Worm (Caenorhabditis elegans): Measurements from ENCODE around the gene nape-2.
A peak's percentile ranks its signal among the peaks of the same experiment; 100 is the strongest.

Gene nape-2

DNA sequence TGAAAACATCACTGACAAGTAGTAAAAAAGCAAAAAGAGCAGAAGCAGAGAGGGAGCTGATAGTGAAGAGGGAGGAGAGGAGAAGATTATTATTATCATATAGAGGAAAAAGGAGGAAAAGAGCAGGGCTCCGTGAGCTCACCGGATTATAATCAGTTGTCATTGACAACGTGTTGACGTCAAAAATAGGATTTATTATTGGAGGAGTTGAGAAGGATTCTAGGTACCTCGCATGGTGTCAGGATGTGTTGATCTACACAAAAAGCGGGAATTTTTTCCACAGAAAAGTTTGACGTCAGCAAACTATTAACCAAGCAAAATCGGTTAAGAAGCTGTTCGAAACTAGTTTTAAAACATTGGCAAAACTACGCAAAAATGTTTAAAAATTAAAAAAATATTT is 35.4 kb upstream of the nape-2 start (continued):
- TF ChIP-seq hlh-17 (GFP tag; optimal IDR thresholded peaks at IDR 0.05; ENCODE audit: borderline replicate concordance) (no peak), nhr-76 (tag; optimal IDR thresholded peaks at IDR 0.05) (no peak), lin-35 (GFP tag; optimal IDR thresholded peaks at IDR 0.05) (peak in 1 of 2 experiments; percentile 7), efl-1 (optimal IDR thresholded peaks at IDR 0.05) (no peak), efl-1 (GFP tag; optimal IDR thresholded peaks at IDR 0.05 in 1 of 2) (no peak), zip-4 (GFP tag; optimal IDR thresholded peaks at IDR 0.05) (no peak), hlh-4 (tag; optimal IDR thresholded peaks at IDR 0.05) (no peak), pax-3 (tag; optimal IDR thresholded peaks at IDR 0.05) (peak; percentile 20), rnt-1 (tag; optimal IDR thresholded peaks at IDR 0.05) (no peak), lin-13 (GFP tag; optimal IDR thresholded peaks at IDR 0.05) (no peak), elt-2 (tag; optimal IDR thresholded peaks at IDR 0.05) (no peak), snu-23 (GFP tag; optimal IDR thresholded peaks at IDR 0.05) (no peak), lsy-2 (tag; optimal IDR thresholded peaks at IDR 0.05) (no peak), alr-1 (tag; optimal IDR thresholded peaks at IDR 0.05; ENCODE audit: borderline replicate concordance) (no peak), tlp-1 (tag; optimal IDR thresholded peaks at IDR 0.05) (no peak), C16A3.4 (tag; optimal IDR thresholded peaks at IDR 0.05) (no peak), mef-2 (tag; optimal IDR thresholded peaks at IDR 0.05) (no peak), sox-4 (tag; optimal IDR thresholded peaks at IDR 0.05) (peak; percentile 67), nhr-85 (tag) (no peak), ces-1 (GFP tag; optimal IDR thresholded peaks at IDR 0.05) (no peak), C04F5.9 (tag; optimal IDR thresholded peaks at IDR 0.05) (no peak), nhr-20 (tag; optimal IDR thresholded peaks at IDR 0.05) (no peak), mep-1 (tag; optimal IDR thresholded peaks at IDR 0.05) (no peak), nhr-77 (tag; optimal IDR thresholded peaks at IDR 0.05) (no peak), fkh-10 (GFP tag; optimal IDR thresholded peaks at IDR 0.05) (no peak), Y116A8C.19 (tag; optimal IDR thresholded peaks at IDR 0.05; ENCODE audit: borderline replicate concordance) (no peak)

DNA sequence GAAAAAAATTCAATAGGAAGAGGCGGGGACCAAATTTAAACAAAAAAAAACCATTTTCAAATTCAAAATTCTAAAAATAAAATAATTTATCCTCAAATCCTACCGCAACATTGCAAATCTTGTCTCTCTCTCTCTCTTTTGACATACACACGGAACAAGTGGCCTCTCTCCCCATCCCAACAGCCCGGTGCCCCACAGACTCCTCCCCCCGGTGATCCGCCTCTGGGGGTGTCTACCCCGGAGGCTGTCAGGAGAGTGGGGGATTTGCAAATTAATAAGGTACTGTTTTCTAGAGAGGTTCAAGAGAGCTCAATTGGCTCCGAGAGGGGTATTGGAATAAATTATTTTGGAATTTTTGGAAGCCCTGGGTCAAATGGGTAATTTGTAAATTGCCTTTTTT is 29.0 kb upstream of the nape-2 start:
- TF ChIP-seq elt-3 (tag; optimal IDR thresholded peaks at IDR 0.05), result no peak
- no peak for TF ChIP-seq swsn-7 (tag; optimal IDR thresholded peaks at IDR 0.05)
- no peak for TF ChIP-seq fkh-8 (tag; optimal IDR thresholded peaks at IDR 0.05)

DNA sequence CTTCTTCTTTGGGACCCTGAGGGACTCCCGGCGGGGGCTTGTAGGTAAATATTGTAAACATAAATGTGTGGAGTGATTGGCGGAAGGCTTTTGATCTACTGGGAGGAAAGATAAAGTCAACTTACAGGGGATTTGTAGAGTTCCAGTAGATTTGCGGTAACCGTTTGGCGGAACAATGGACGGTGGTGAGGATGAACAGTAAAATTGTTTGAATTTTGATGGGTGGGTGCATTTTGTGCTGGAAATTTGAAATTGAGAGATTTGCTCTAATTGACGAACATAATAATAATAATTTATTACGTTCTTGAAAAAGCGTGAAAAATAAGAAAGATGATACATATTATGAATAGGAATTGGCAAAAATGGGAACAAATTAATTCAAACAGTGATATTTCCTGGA is 27.9 kb upstream of the nape-2 start, which contains the start of gene vab-2:
vab-2 (minus strand) TSS at position 238 of the 400 bp plus-strand sequence.
- TF ChIP-seq pqm-1 (tag; optimal IDR thresholded peaks at IDR 0.05), result no peak
- no peak for TF ChIP-seq lin-15B (tag; optimal IDR thresholded peaks at IDR 0.05)
- no peak for TF ChIP-seq ceh-88 (GFP tag; IDR thresholded peaks at IDR 0.05)
- TF ChIP-seq hlh-17 (GFP tag; optimal IDR thresholded peaks at IDR 0.05; ENCODE audit: borderline replicate concordance), result no peak
- no peak for TF ChIP-seq lsy-2 (tag; optimal IDR thresholded peaks at IDR 0.05)
- TF ChIP-seq lin-14 (GFP tag; optimal IDR thresholded peaks at IDR 0.05), result no peak
- no peak for TF ChIP-seq C34B4.2 (tag; optimal IDR thresholded peaks at IDR 0.05)
- TF ChIP-seq efl-1 (optimal IDR thresholded peaks at IDR 0.05), result no peak
- no peak for TF ChIP-seq efl-1 (GFP tag; optimal IDR thresholded peaks at IDR 0.05 in 1 of 2)

DNA sequence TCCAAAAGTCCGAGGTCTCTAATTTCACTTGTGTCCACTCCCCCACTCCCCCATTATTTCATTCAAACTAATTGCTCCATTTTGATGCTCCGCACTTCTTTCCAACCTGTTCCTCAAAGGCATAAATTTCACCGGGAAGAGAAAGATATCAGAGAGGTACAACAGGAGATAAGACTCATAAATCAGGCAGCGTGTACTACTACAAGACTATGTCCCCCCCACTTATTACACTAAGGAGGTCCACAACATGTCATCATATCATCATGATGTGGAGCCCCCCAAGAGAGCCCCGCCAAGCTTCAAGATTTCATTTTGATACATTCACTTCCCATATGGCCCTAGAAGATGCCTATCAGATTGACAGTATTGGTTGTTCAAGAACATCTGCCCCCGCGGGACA is 26.7 kb upstream of the nape-2 start:
- TF ChIP-seq nhr-71 (tag; optimal IDR thresholded peaks at IDR 0.05), result no peak
- TF ChIP-seq rnt-1 (tag; optimal IDR thresholded peaks at IDR 0.05), result peak; percentile 34

DNA sequence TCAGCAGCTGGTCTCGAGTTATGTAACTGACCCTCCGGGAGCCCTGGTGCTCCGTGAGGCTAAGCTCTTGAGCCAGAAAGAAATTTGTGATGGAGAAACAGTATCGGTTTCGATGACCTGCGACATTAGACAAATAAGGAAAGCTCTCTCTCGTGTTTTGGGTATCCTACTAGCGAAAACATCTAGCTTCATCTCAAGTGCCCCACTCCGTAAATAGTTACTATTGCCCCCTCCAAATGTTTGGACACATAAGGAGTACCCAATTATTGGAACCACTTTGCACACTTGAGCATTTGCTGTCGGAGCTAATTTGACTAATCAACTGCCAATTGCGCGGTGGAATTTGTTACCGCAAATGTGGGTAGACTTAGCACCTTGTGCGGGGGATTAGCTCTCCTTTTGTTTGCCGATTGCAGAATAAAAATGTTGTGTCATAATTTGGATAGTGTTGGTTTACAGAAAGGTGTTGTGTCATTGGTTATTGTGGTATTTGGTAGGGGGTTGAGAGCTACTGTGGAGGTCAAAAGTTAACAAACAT is 25.4 kb upstream of the nape-2 start:
- TF ChIP-seq dsc-1 (tag; optimal IDR thresholded peaks at IDR 0.05) (peak; percentile 1), nhr-85 (tag) (no peak), lin-15B (tag; optimal IDR thresholded peaks at IDR 0.05) (no peak), xbp-1 (tag; optimal IDR thresholded peaks at IDR 0.05) (no peak), ceh-8 (GFP tag; optimal IDR thresholded peaks at IDR 0.05) (peak; percentile 54), unc-86 (tag; optimal IDR thresholded peaks at IDR 0.05) (no peak), lsy-2 (tag; optimal IDR thresholded peaks at IDR 0.05) (no peak), tbx-2 (tag; optimal IDR thresholded peaks at IDR 0.05) (no peak), elt-3 (tag; optimal IDR thresholded peaks at IDR 0.05) (no peak)

All from whole organism, L1 larva.